Fruit fly (Drosophila melanogaster): ENCODE measurements around the gene TwdlZ.
A peak's percentile ranks its signal among the peaks of the same experiment; 100 is the strongest.

TwdlZ gene

dm6 chrX:16737878-16738277 lies at the start of gene TwdlZ:
Gene TwdlZ (plus strand): TSS chrX:16738178.
- TF ChIP-seq Pdp1 (GFP tag; optimal IDR thresholded peaks at IDR 0.05) (peak in 1 of 2 experiments; percentile 17), CG1602 (GFP tag; optimal IDR thresholded peaks at IDR 0.05) (no peak)

- TF ChIP-seq grn (GFP tag; optimal IDR thresholded peaks at IDR 0.05): peak; percentile 34
- TF ChIP-seq CG17829 (tag; optimal IDR thresholded peaks at IDR 0.05): no peak
- TF ChIP-seq mld (GFP tag; IDR thresholded peaks at IDR 0.05; ENCODE audit: partially characterized antibody): no peak
- TF ChIP-seq CG5953 (GFP tag; IDR thresholded peaks at IDR 0.05): no peak
- TF ChIP-seq danr (GFP tag; IDR thresholded peaks at IDR 0.05): no peak
- TF ChIP-seq sr (GFP tag; IDR thresholded peaks at IDR 0.05): peak; percentile 90
- TF ChIP-seq ash1 (GFP tag; optimal IDR thresholded peaks at IDR 0.05): no peak
- TF ChIP-seq Ssrp (tag; optimal IDR thresholded peaks at IDR 0.05): no peak
- no peak for TF ChIP-seq GATAe (GFP tag; conservative IDR thresholded peaks at IDR 0.05)
- TF ChIP-seq odd (GFP tag; optimal IDR thresholded peaks at IDR 0.05): no peak
- no peak for TF ChIP-seq MTF-1 (GFP tag; optimal IDR thresholded peaks at IDR 0.05; ENCODE audit: borderline replicate concordance)
- TF ChIP-seq ERR (GFP tag; optimal IDR thresholded peaks at IDR 0.05): no peak
- no peak for TF ChIP-seq HLH4C (GFP tag; IDR thresholded peaks at IDR 0.05; ENCODE audit: partially characterized antibody)
- TF ChIP-seq rib (GFP tag; IDR thresholded peaks at IDR 0.05): no peak
- no peak for TF ChIP-seq Sry-β (GFP tag; optimal IDR thresholded peaks at IDR 0.05)
Measured at dm6 chrX:16689339-16689738, 48.6 kb upstream of the TwdlZ start.

dm6 chrX:16689966-16690365 lies 48.0 kb upstream of the TwdlZ start:
- TF ChIP-seq hbn (GFP tag; IDR thresholded peaks at IDR 0.05; ENCODE audit: partially characterized antibody): no peak
- TF ChIP-seq CG11093 (GFP tag; IDR thresholded peaks at IDR 0.05): no peak
- no peak for TF ChIP-seq CG12744 (GFP tag; optimal IDR thresholded peaks at IDR 0.05)
- peak; percentile 29 for TF ChIP-seq gem (tag; optimal IDR thresholded peaks at IDR 0.05)
- TF ChIP-seq gcm2 (GFP tag; optimal IDR thresholded peaks at IDR 0.05): no peak
- no peak for TF ChIP-seq Stat92E (GFP tag; optimal IDR thresholded peaks at IDR 0.05)
- TF ChIP-seq D19A (tag; optimal IDR thresholded peaks at IDR 0.05): peak; percentile 92
- TF ChIP-seq fd96Cb (tag; optimal IDR thresholded peaks at IDR 0.05): peak; percentile 25
- TF ChIP-seq CG12104 (GFP tag; optimal IDR thresholded peaks at IDR 0.05): no peak
- TF ChIP-seq kni (GFP tag; optimal IDR thresholded peaks at IDR 0.05): no peak
- no peak for TF ChIP-seq Optix (GFP tag; IDR thresholded peaks at IDR 0.05)
- peak; percentile 34 for TF ChIP-seq CG2712 (tag; optimal IDR thresholded peaks at IDR 0.05)
- TF ChIP-seq sens-2 (GFP tag; IDR thresholded peaks at IDR 0.05): no peak
- peak in 1 of 2 experiments; percentile 55 for TF ChIP-seq bsh (GFP tag; optimal IDR thresholded peaks at IDR 0.05)
- peak; percentile 29 for TF ChIP-seq Blimp-1 (GFP tag; optimal IDR thresholded peaks at IDR 0.05)
- no peak for TF ChIP-seq Doc2 (GFP tag; IDR thresholded peaks at IDR 0.05)
- peak; percentile 15 for TF ChIP-seq nmo (GFP tag; optimal IDR thresholded peaks at IDR 0.05)
- TF ChIP-seq NFAT (GFP tag; IDR thresholded peaks at IDR 0.05): no peak

- TF ChIP-seq Xbp1 (GFP tag; optimal IDR thresholded peaks at IDR 0.05) (peak; percentile 5), fd102C (GFP tag; optimal IDR thresholded peaks at IDR 0.05) (no peak), Oli (tag; optimal IDR thresholded peaks at IDR 0.05) (peak; percentile 28), Dfd (GFP tag; optimal IDR thresholded peaks at IDR 0.05) (no peak), ci (GFP tag; IDR thresholded peaks at IDR 0.05) (peak; percentile 57; the same call in 1 of the 3 replicates), nerfin-1 (tag; optimal IDR thresholded peaks at IDR 0.05) (peak; percentile 11), Ptx1 (GFP tag; IDR thresholded peaks at IDR 0.05) (peak; percentile 42), twi (tag; optimal IDR thresholded peaks at IDR 0.05) (no peak), D (optimal IDR thresholded peaks at IDR 0.05) (no peak), D (GFP tag; optimal IDR thresholded peaks at IDR 0.05) (peak; percentile 24), chif (GFP tag; optimal IDR thresholded peaks at IDR 0.05) (peak in 1 of 2 experiments; percentile 28), CG10366 (GFP tag; IDR thresholded peaks at IDR 0.05) (peak; percentile 42), gem (tag; optimal IDR thresholded peaks at IDR 0.05) (peak; percentile 46), dmrt11E (tag; optimal IDR thresholded peaks at IDR 0.05) (no peak)
Measured at dm6 chrX:16690499-16690898, 47.5 kb upstream of the TwdlZ start.

All from whole organism, embryonic.